Fruit fly (Drosophila melanogaster) whole organism, prepupa: ENCODE results near the gene Octbeta1R.
A peak's percentile ranks its signal among the peaks of the same experiment; 100 is the strongest.

Experiments
- Blimp-1 ChIP-seq: fragments of 200-800 bp; sonication (Bioruptor generic); optimal IDR thresholded peaks from 3 replicates; lab custom pipeline; 2017; ENCODE audit warnings: missing biosample characterization, missing genetic modification characterization, mild to moderate bottlenecking, moderate library complexity, missing genetic modification reagents
- CG10631 ChIP-seq: fragments of 200-800 bp; sonication (Bioruptor generic); optimal IDR thresholded peaks from 2 replicates; lab custom pipeline; 2016; ENCODE audit warnings: missing biosample characterization, missing genetic modification characterization
- CG10669 ChIP-seq: fragments of 200-800 bp; sonication (Bioruptor generic); optimal IDR thresholded peaks from 3 replicates; lab custom pipeline; 2018; ENCODE audit warnings: missing biosample characterization, mild to moderate bottlenecking, missing genetic modification characterization, moderate library complexity
- CG11294 ChIP-seq: fragments of 200-800 bp; sonication (Bioruptor generic); IDR thresholded peaks from 2 replicates; pipeline ENCODE4 v1.3.6; 2022; ENCODE audit warnings: missing biosample characterization, missing genetic modification characterization
- CG11902 ChIP-seq: fragments of 200-800 bp; sonication (Bioruptor generic); optimal IDR thresholded peaks from 3 replicates; lab custom pipeline; 2016; ENCODE audit warnings: missing biosample characterization, missing genetic modification characterization
- CG15336 ChIP-seq: fragments of 200-800 bp; sonication (Bioruptor generic); IDR thresholded peaks from 2 replicates; pipeline ENCODE4 v1.3.6; 2022; ENCODE audit warnings: missing biosample characterization, missing genetic modification characterization
- CG31627 ChIP-seq: fragments of 200-800 bp; sonication (Bioruptor generic); optimal IDR thresholded peaks from 3 replicates; lab custom pipeline; 2016; ENCODE audit warnings: missing biosample characterization, missing genetic modification characterization
- CG32006 ChIP-seq: fragments of 200-800 bp; sonication (Bioruptor generic); optimal IDR thresholded peaks from 3 replicates; lab custom pipeline; 2017; ENCODE audit warnings: missing biosample characterization, mild to moderate bottlenecking, missing genetic modification characterization
- CG34406 ChIP-seq: fragments of 200-800 bp; sonication (Bioruptor generic); optimal IDR thresholded peaks from 3 replicates; lab custom pipeline; 2016; ENCODE audit warnings: missing biosample characterization, missing genetic modification characterization
- CG3919 ChIP-seq: fragments of 200-800 bp; sonication (Bioruptor generic); optimal IDR thresholded peaks from 3 replicates; lab custom pipeline; 2016; ENCODE audit warnings: missing biosample characterization, missing genetic modification characterization
- CG6163 ChIP-seq: fragments of 200-800 bp; sonication (Bioruptor generic); IDR thresholded peaks from 3 replicates; pipeline ENCODE4 v1.3.6; 2022; ENCODE audit warnings: missing biosample characterization, missing genetic modification characterization
- CG6792 ChIP-seq: fragments of 200-800 bp; sonication (Bioruptor generic); optimal IDR thresholded peaks from 3 replicates; lab custom pipeline; 2016; ENCODE audit warnings: missing biosample characterization, missing genetic modification characterization
- CG6808 ChIP-seq: fragments of 200-800 bp; sonication (Bioruptor generic); optimal IDR thresholded peaks from 3 replicates; lab custom pipeline; 2017; ENCODE audit warnings: missing biosample characterization, missing genetic modification characterization, mild to moderate bottlenecking, moderate library complexity, missing genetic modification reagents
- CG6854 ChIP-seq: fragments of 200-800 bp; sonication (Bioruptor generic); optimal IDR thresholded peaks from 2 replicates; lab custom pipeline; 2017; ENCODE audit warnings: missing biosample characterization, mild to moderate bottlenecking, missing genetic modification characterization
- CG7368 ChIP-seq: fragments of 200-800 bp; sonication (Bioruptor generic); optimal IDR thresholded peaks from 3 replicates; lab custom pipeline; 2016; ENCODE audit warnings: missing biosample characterization, missing genetic modification characterization
- CG8119 ChIP-seq: fragments of 200-800 bp; sonication (Bioruptor generic); IDR thresholded peaks from 3 replicates; pipeline ENCODE4 v1.3.6; 2022; ENCODE audit warnings: missing biosample characterization, missing genetic modification characterization
- CG8319 ChIP-seq: fragments of 200-800 bp; sonication (Bioruptor generic); optimal IDR thresholded peaks from 3 replicates; lab custom pipeline; 2016; ENCODE audit warnings: missing biosample characterization, missing genetic modification characterization
- CG8632 ChIP-seq: fragments of 200-800 bp; sonication (Bioruptor generic); optimal IDR thresholded peaks from 3 replicates; lab custom pipeline; 2016; ENCODE audit warnings: missing biosample characterization, missing genetic modification characterization
- CG9139 ChIP-seq: fragments of 200-800 bp; sonication (Bioruptor generic); optimal IDR thresholded peaks from 3 replicates; lab custom pipeline; 2017; ENCODE audit warnings: missing biosample characterization, mild to moderate bottlenecking, missing genetic modification characterization
- Eip75B ChIP-seq: fragments of 200-800 bp; sonication (Bioruptor generic); optimal IDR thresholded peaks from 3 replicates; lab custom pipeline; 2016; ENCODE audit warnings: missing biosample characterization, missing genetic modification characterization
- Eip93F ChIP-seq: fragments of 200-800 bp; sonication (Bioruptor generic); optimal IDR thresholded peaks from 2 replicates; lab custom pipeline; 2016; ENCODE audit warnings: missing biosample characterization, mild to moderate bottlenecking, missing genetic modification characterization
- Hr38 ChIP-seq: sonication (Bioruptor generic); optimal IDR thresholded peaks from 2 replicates; lab custom pipeline; 2016; ENCODE audit warnings: missing biosample characterization, missing genetic modification characterization
- Hr39 ChIP-seq: fragments of 200-800 bp; sonication (Bioruptor generic); optimal IDR thresholded peaks from 2 replicates; lab custom pipeline; 2016; ENCODE audit warnings: missing biosample characterization, missing genetic modification characterization
- Hr4 ChIP-seq: fragments of 200-800 bp; sonication (Bioruptor generic); optimal IDR thresholded peaks from 3 replicates; lab custom pipeline; 2016; ENCODE audit warnings: missing biosample characterization, missing genetic modification characterization
- Lpt ChIP-seq: fragments of 200-800 bp; sonication (Bioruptor generic); optimal IDR thresholded peaks from 3 replicates; lab custom pipeline; 2016; ENCODE audit warnings: missing biosample characterization, missing genetic modification characterization
- OdsH ChIP-seq: fragments of 200-800 bp; sonication (Bioruptor generic); optimal IDR thresholded peaks from 3 replicates; lab custom pipeline; 2016; ENCODE audit warnings: missing biosample characterization, missing genetic modification characterization
- Smox ChIP-seq: fragments of 200-800 bp; sonication (Bioruptor generic); optimal IDR thresholded peaks from 3 replicates; lab custom pipeline; 2016; ENCODE audit warnings: missing biosample characterization, missing genetic modification characterization
- Sox14 ChIP-seq: fragments of 200-800 bp; sonication (Bioruptor generic); optimal IDR thresholded peaks from 3 replicates; lab custom pipeline; 2016; ENCODE audit warnings: missing biosample characterization, missing genetic modification characterization
- Sox15 ChIP-seq: fragments of 200-800 bp; sonication (Bioruptor generic); optimal IDR thresholded peaks from 3 replicates; lab custom pipeline; 2016; ENCODE audit warnings: missing biosample characterization, missing genetic modification characterization
- achi ChIP-seq: fragments of 200-800 bp; sonication (Bioruptor generic); optimal IDR thresholded peaks from 3 replicates; lab custom pipeline; 2016; ENCODE audit warnings: missing biosample characterization, missing genetic modification characterization
- acj6 ChIP-seq: fragments of 200-800 bp; sonication (Bioruptor generic); optimal IDR thresholded peaks from 3 replicates; lab custom pipeline; 2016; ENCODE audit warnings: missing biosample characterization, missing genetic modification characterization
- cyc ChIP-seq: fragments of 200-800 bp; sonication (Bioruptor generic); optimal IDR thresholded peaks from 3 replicates; lab custom pipeline; 2016; ENCODE audit warnings: missing biosample characterization, missing genetic modification characterization
- eg ChIP-seq: fragments of 200-800 bp; sonication (Bioruptor generic); IDR thresholded peaks from 3 replicates; pipeline ENCODE4 v1.3.6; 2022; ENCODE audit warnings: missing biosample characterization, missing genetic modification characterization
- esn ChIP-seq: fragments of 200-800 bp; sonication (Bioruptor generic); optimal IDR thresholded peaks from 2 replicates; lab custom pipeline; 2016; ENCODE audit warnings: missing biosample characterization, mild to moderate bottlenecking, missing genetic modification characterization, moderate library complexity
- fd85E ChIP-seq: fragments of 200-800 bp; sonication (Bioruptor generic); optimal IDR thresholded peaks from 3 replicates; lab custom pipeline; 2016; ENCODE audit warnings: missing biosample characterization, missing genetic modification characterization
- fkh ChIP-seq: fragments of 200-800 bp; sonication (Bioruptor generic); optimal IDR thresholded peaks from 3 replicates; lab custom pipeline; 2017; ENCODE audit warnings: missing biosample characterization, mild to moderate bottlenecking, missing genetic modification characterization, moderate library complexity
- lz ChIP-seq: fragments of 200-800 bp; sonication (Bioruptor generic); optimal IDR thresholded peaks from 3 replicates; lab custom pipeline; 2016; ENCODE audit warnings: missing biosample characterization, missing genetic modification characterization
- net ChIP-seq: fragments of 200-800 bp; sonication (Bioruptor generic); optimal IDR thresholded peaks from 3 replicates; lab custom pipeline; 2016; ENCODE audit warnings: missing biosample characterization, missing genetic modification characterization
- pdm3 ChIP-seq: fragments of 200-800 bp; sonication (Bioruptor generic); optimal IDR thresholded peaks from 3 replicates; lab custom pipeline; 2016; ENCODE audit warnings: missing biosample characterization, missing genetic modification characterization
- spab ChIP-seq: fragments of 200-800 bp; sonication (Bioruptor generic); optimal IDR thresholded peaks from 2 replicates; lab custom pipeline; 2017; ENCODE audit warnings: missing biosample characterization, mild to moderate bottlenecking, missing genetic modification characterization, missing genetic modification reagents
- ss ChIP-seq, 2 experiments: fragments of 200-800 bp; sonication (Bioruptor generic); optimal IDR thresholded peaks; 2 replicates in 1 of 2; 3 replicates in 1 of 2; lab custom pipeline; 2017 to 2018; ENCODE audit warnings: mild to moderate bottlenecking in 2 of 2, missing biosample characterization in 2 of 2, missing genetic modification characterization in 2 of 2, moderate library complexity in 1 of 2
- svp ChIP-seq: fragments of 200-800 bp; sonication (Bioruptor generic); peaks from one replicate; lab custom pipeline; 2016; ENCODE audit warnings: missing biosample characterization, missing genetic modification characterization
- topi ChIP-seq: fragments of 200-800 bp; sonication (Bioruptor generic); optimal IDR thresholded peaks from 3 replicates; lab custom pipeline; 2016; ENCODE audit warnings: missing biosample characterization, missing genetic modification characterization

Gene Octbeta1R

dm6 chr3R:22468829-22469487 is 28.1 kb upstream of the Octbeta1R start (continued):
- TF ChIP-seq CG10631 (GFP tag; lab: Kevin White, UChicago) (peak; percentile 61), acj6 (no peak), CG6792 (GFP tag; lab: Kevin White, UChicago) (peak; percentile 66), CG9139 (GFP tag; lab: Kevin White, UChicago) (no peak), CG8632 (GFP tag; lab: Kevin White, UChicago) (peak; percentile 33), Eip75B (GFP tag; lab: Kevin White, UChicago) (peak; percentile 78), eg (peak; percentile 68; the same call in 2 of the 3 replicates), Sox15 (peak; percentile 43), CG15336 (peak; percentile 76), fd85E (no peak), CG11902 (GFP tag; lab: Kevin White, UChicago) (peak; percentile 33), pdm3 (GFP tag; lab: Kevin White, UChicago) (no peak), fkh (GFP tag; lab: Kevin White, UChicago) (no peak), Smox (GFP tag; lab: Kevin White, UChicago) (peak; percentile 61), achi (peak; percentile 66), cyc (peak; percentile 69), esn (GFP tag; lab: Kevin White, UChicago) (no peak), Eip93F (GFP tag; lab: Kevin White, UChicago) (peak; percentile 5), Hr4 (peak; percentile 75), Hr38 (GFP tag; lab: Kevin White, UChicago) (no peak), CG34406 (GFP tag; lab: Kevin White, UChicago) (peak; percentile 57), Hr39 (GFP tag; lab: Kevin White, UChicago) (peak; percentile 63), Lpt (no peak), CG8319 (GFP tag; lab: Kevin White, UChicago) (peak; percentile 12), CG32006 (peak; percentile 74), CG6163 (peak; percentile 77), ss (GFP tag; optimal IDR thresholded peaks at IDR 0.05; lab: Kevin White, UChicago) (peak in 1 of 2 experiments; percentile 71), OdsH (no peak), Blimp-1 (no peak), spab (GFP tag; lab: Kevin White, UChicago) (peak; percentile 58)

dm6 chr3R:22470064-22470463 is 27.0 kb upstream of the Octbeta1R start:
- TF ChIP-seq CG11902 (GFP tag; lab: Kevin White, UChicago) (no peak), CG6854 (GFP tag; lab: Kevin White, UChicago) (no peak)

- TF ChIP-seq CG3919 (GFP tag; lab: Kevin White, UChicago) (no peak), CG31627 (no peak), achi (no peak), CG6163 (no peak), net (GFP tag; lab: Kevin White, UChicago) (no peak), CG15336 (no peak), CG7368 (GFP tag; lab: Kevin White, UChicago) (no peak), eg (no peak), svp (no peak), Sox14 (GFP tag; lab: Kevin White, UChicago) (no peak), CG11294 (GFP tag; lab: Robert Waterston, UW) (no peak), Eip93F (GFP tag; lab: Kevin White, UChicago) (no peak), CG8119 (no peak), CG10669 (GFP tag; lab: Kevin White, UChicago) (no peak), pdm3 (GFP tag; lab: Kevin White, UChicago) (no peak), lz (GFP tag; lab: Kevin White, UChicago) (no peak), CG6808 (GFP tag; lab: Kevin White, UChicago) (no peak), CG11902 (GFP tag; lab: Kevin White, UChicago) (no peak), topi (GFP tag; lab: Kevin White, UChicago) (no peak)
- TF ChIP-seq, all 60 proteins: peak for 0
Observed at dm6 chr3R:22483537-22483936, 13.5 kb upstream of the Octbeta1R start.
